Fruit fly (Drosophila melanogaster): ENCODE data around the gene grp.

grp gene

dm6 chr2L:16684908-16685611 is 5.2 kb downstream of the grp start:
- TF ChIP-seq usp (GFP tag; optimal IDR thresholded peaks at IDR 0.05) = no peak
- TF ChIP-seq Hr83 (GFP tag; optimal IDR thresholded peaks at IDR 0.05; ENCODE audit: poor library complexity, severe bottlenecking) = peak; percentile 17
- TF ChIP-seq CrebA (GFP tag; optimal IDR thresholded peaks at IDR 0.05; ENCODE audit: borderline replicate concordance) = peak; percentile 21
- peak; percentile 78 for TF ChIP-seq psq (GFP tag; optimal IDR thresholded peaks at IDR 0.05)
- TF ChIP-seq jim (GFP tag; optimal IDR thresholded peaks at IDR 0.05) = no peak
- no peak for TF ChIP-seq Dfd (GFP tag; optimal IDR thresholded peaks at IDR 0.05)
- TF ChIP-seq Hr78 (GFP tag; optimal IDR thresholded peaks at IDR 0.05) = no peak
- peak; percentile 3 for TF ChIP-seq brk (GFP tag; optimal IDR thresholded peaks at IDR 0.05)
- TF ChIP-seq GATAd (GFP tag; optimal IDR thresholded peaks at IDR 0.05) = no peak
- TF ChIP-seq woc (GFP tag; optimal IDR thresholded peaks at IDR 0.05) = peak; percentile 49
- TF ChIP-seq N (GFP tag; optimal IDR thresholded peaks at IDR 0.05) = no peak
- TF ChIP-seq Dif (GFP tag; optimal IDR thresholded peaks at IDR 0.05; ENCODE audit: partially characterized antibody) = peak; percentile 94
- TF ChIP-seq dmrt93B (GFP tag; optimal IDR thresholded peaks at IDR 0.05) = peak; percentile 52
- TF ChIP-seq CG32264 (GFP tag; optimal IDR thresholded peaks at IDR 0.05) = no peak
- TF ChIP-seq dsf (GFP tag; optimal IDR thresholded peaks at IDR 0.05; ENCODE audit: borderline replicate concordance) = no peak
- no peak for TF ChIP-seq h (GFP tag; optimal IDR thresholded peaks at IDR 0.05)
- TF ChIP-seq Myc (optimal IDR thresholded peaks at IDR 0.05) = no peak
- TF ChIP-seq ey (GFP tag; optimal IDR thresholded peaks at IDR 0.05) = no peak
- peak; percentile 90 for TF ChIP-seq Sp1 (GFP tag; optimal IDR thresholded peaks at IDR 0.05)
- TF ChIP-seq Mio (GFP tag; optimal IDR thresholded peaks at IDR 0.05) = no peak
- TF ChIP-seq HLH106 (tag; optimal IDR thresholded peaks at IDR 0.05) = peak; percentile 78
- TF ChIP-seq br (GFP tag; optimal IDR thresholded peaks at IDR 0.05) = no peak
- TF ChIP-seq CG9705 (GFP tag; optimal IDR thresholded peaks at IDR 0.05) = peak; percentile 43
- no peak for TF ChIP-seq Abd-B (GFP tag; optimal IDR thresholded peaks at IDR 0.05)
- TF ChIP-seq rgr (GFP tag; optimal IDR thresholded peaks at IDR 0.05) = peak; percentile 48
- no peak for TF ChIP-seq pan (optimal IDR thresholded peaks at IDR 0.05)
- no peak for TF ChIP-seq Jra (GFP tag; optimal IDR thresholded peaks at IDR 0.05)
- TF ChIP-seq OdsH (GFP tag; optimal IDR thresholded peaks at IDR 0.05) = peak; percentile 77
- peak; percentile 65 for TF ChIP-seq fru (GFP tag; optimal IDR thresholded peaks at IDR 0.05)
- TF ChIP-seq sv (GFP tag; optimal IDR thresholded peaks at IDR 0.05) = no peak
- no peak for TF ChIP-seq sage (GFP tag; optimal IDR thresholded peaks at IDR 0.05)
- TF ChIP-seq tai (GFP tag; optimal IDR thresholded peaks at IDR 0.05) = no peak
- TF ChIP-seq Hnf4 (GFP tag; optimal IDR thresholded peaks at IDR 0.05) = no peak
- no peak for TF ChIP-seq Rel (GFP tag; optimal IDR thresholded peaks at IDR 0.05)
- TF ChIP-seq Rel (tag; optimal IDR thresholded peaks at IDR 0.05) = no peak
- TF ChIP-seq Vsx2 (GFP tag; optimal IDR thresholded peaks at IDR 0.05; ENCODE audit: partially characterized antibody) = peak; percentile 83
- peak in 1 of 2 experiments; percentile 79 for TF ChIP-seq foxo (GFP tag; optimal IDR thresholded peaks at IDR 0.05)
- peak; percentile 60 to 87 for TF ChIP-seq dl (GFP tag; optimal IDR thresholded peaks at IDR 0.05; ENCODE audit: insufficient read depth in 1 of 2, partially characterized antibody in 2 of 2)
- no peak for TF ChIP-seq lola (GFP tag; optimal IDR thresholded peaks at IDR 0.05)

- TF ChIP-seq h (GFP tag; optimal IDR thresholded peaks at IDR 0.05) (no peak), Hr78 (GFP tag; optimal IDR thresholded peaks at IDR 0.05) (no peak), lola (GFP tag; optimal IDR thresholded peaks at IDR 0.05) (no peak), N (GFP tag; optimal IDR thresholded peaks at IDR 0.05) (no peak), sv (GFP tag; optimal IDR thresholded peaks at IDR 0.05) (no peak), GATAd (GFP tag; optimal IDR thresholded peaks at IDR 0.05) (no peak), Myc (optimal IDR thresholded peaks at IDR 0.05) (no peak), br (GFP tag; optimal IDR thresholded peaks at IDR 0.05) (no peak), CG32264 (GFP tag; optimal IDR thresholded peaks at IDR 0.05) (no peak), OdsH (GFP tag; optimal IDR thresholded peaks at IDR 0.05) (no peak), usp (GFP tag; optimal IDR thresholded peaks at IDR 0.05) (no peak), woc (GFP tag; optimal IDR thresholded peaks at IDR 0.05) (no peak), fru (GFP tag; optimal IDR thresholded peaks at IDR 0.05) (no peak), pan (optimal IDR thresholded peaks at IDR 0.05) (no peak), dsf (GFP tag; optimal IDR thresholded peaks at IDR 0.05; ENCODE audit: borderline replicate concordance) (no peak), Mio (GFP tag; optimal IDR thresholded peaks at IDR 0.05) (no peak), ey (GFP tag; optimal IDR thresholded peaks at IDR 0.05) (no peak), Hr83 (GFP tag; optimal IDR thresholded peaks at IDR 0.05; ENCODE audit: poor library complexity, severe bottlenecking) (no peak), HLH106 (tag; optimal IDR thresholded peaks at IDR 0.05) (no peak), CG9705 (GFP tag; optimal IDR thresholded peaks at IDR 0.05) (no peak)
Measured at dm6 chr2L:16685612-16685912, 5.7 kb downstream of the grp start.
